Fruit fly (Drosophila melanogaster) whole organism: ENCODE data around the gene CG33332.

ENCODE experiments used
- CG8478 ChIP-seq: fragments of >200 bp; optimal IDR thresholded peaks from 2 replicates; lab custom pipeline; 2018; ENCODE audit warnings: inconsistent platforms
- Dll ChIP-seq: fragments of >200 bp; optimal IDR thresholded peaks from 2 replicates; lab custom pipeline; 2017
- pan ChIP-seq: fragments of >200 bp; optimal IDR thresholded peaks from 2 replicates; lab custom pipeline; 2017

DNA sequence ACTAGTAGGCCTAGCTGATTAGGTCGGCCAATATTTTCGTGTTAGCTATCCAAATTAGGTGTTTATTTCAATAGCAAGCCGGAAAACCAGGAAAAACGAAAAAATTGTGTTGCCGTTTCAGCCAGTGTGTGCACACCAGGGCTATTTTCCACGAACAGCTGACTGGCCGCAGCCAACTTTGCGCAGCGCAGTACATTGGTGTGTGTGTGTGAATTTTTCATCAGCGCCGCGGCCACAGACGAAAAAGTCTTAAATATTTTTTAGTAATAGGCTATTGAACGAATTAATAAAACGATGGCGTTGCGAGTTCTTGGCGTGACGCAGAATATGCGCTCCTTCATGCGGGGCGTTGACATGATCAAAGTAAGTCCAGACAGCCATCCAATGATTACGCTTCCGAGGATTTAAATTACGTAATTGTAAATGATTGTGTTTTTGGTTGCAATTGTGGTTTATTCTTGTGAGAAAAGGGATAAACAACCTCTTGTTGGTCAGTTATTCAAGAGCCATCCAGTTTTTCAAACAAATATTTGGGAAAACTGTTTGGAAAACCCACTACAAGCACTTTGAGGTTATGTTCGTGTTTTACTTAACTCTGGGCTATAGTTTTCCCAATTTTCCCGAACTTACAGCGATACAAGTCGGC lies 3.9 kb downstream of the CG33332 start, which contains the start of the genes CycC and UQCR-C1:
- TF ChIP-seq CG8478 (lab: Kevin White, UChicago) (no peak), pan (lab: Kevin White, UChicago) (no peak), Dll (lab: Kevin White, UChicago) (no peak)
